Worm (Caenorhabditis elegans) whole organism, late embryonic: Measurements from ENCODE around the gene act-5.

Source experiments
- C08G9.2 ChIP-seq: sonication (generic microtip); optimal IDR thresholded peaks from 2 replicates; lab custom pipeline; 2016; ENCODE audit warnings: mild to moderate bottlenecking, missing genetic modification characterization, moderate library complexity, missing compliant biosample characterization
- K02D7.2 ChIP-seq: sonication (generic microtip); optimal IDR thresholded peaks from 2 replicates; lab custom pipeline; 2017; ENCODE audit warnings: mild to moderate bottlenecking, missing genetic modification characterization, missing compliant biosample characterization
- K09A11.1 ChIP-seq: sonication (generic microtip); optimal IDR thresholded peaks from 2 replicates; lab custom pipeline; 2017; ENCODE audit warnings: antibody characterized with exemption, mild to moderate bottlenecking, missing genetic modification characterization, missing compliant biosample characterization; ENCODE audit not compliant: insufficient read depth
- T23F11.4 ChIP-seq: fragments of 200-800 bp; sonication (Bioruptor generic); optimal IDR thresholded peaks from 2 replicates; lab custom pipeline; 2018; ENCODE audit warnings: mild to moderate bottlenecking, missing genetic modification characterization, missing compliant biosample characterization
- Y22D7AL.16 ChIP-seq: sonication (generic microtip); optimal IDR thresholded peaks from 2 replicates; lab custom pipeline; 2016; ENCODE audit warnings: missing genetic modification characterization, missing compliant biosample characterization
- ceh-18 ChIP-seq: sonication (generic microtip); optimal IDR thresholded peaks from 2 replicates; lab custom pipeline; 2016; ENCODE audit warnings: missing genetic modification characterization, missing compliant biosample characterization
- ceh-19 ChIP-seq: fragments of 200-800 bp; sonication (Bioruptor generic); optimal IDR thresholded peaks from 2 replicates; lab custom pipeline; 2018; ENCODE audit warnings: mild to moderate bottlenecking, missing genetic modification characterization, missing compliant biosample characterization
- ceh-22 ChIP-seq: sonication (generic microtip); optimal IDR thresholded peaks from 2 replicates; lab custom pipeline; 2017; ENCODE audit warnings: missing biosample characterization, missing genetic modification characterization
- ceh-34 ChIP-seq: sonication (generic microtip); optimal IDR thresholded peaks from 2 replicates; lab custom pipeline; 2016; ENCODE audit warnings: mild to moderate bottlenecking, missing genetic modification characterization, missing compliant biosample characterization
- ceh-45 ChIP-seq: fragments of 200-800 bp; sonication (Bioruptor generic); IDR thresholded peaks from 2 replicates; pipeline ENCODE4 v1.3.6; 2022; ENCODE audit warnings: missing genetic modification reagents, missing genetic modification characterization, missing compliant biosample characterization
- ceh-6 ChIP-seq: fragments of 200-800 bp; sonication (Bioruptor generic); optimal IDR thresholded peaks from 2 replicates; lab custom pipeline; 2018; ENCODE audit warnings: mild to moderate bottlenecking, missing genetic modification characterization, missing compliant biosample characterization
- ceh-9 ChIP-seq: sonication (generic microtip); optimal IDR thresholded peaks from 2 replicates; lab custom pipeline; 2016; ENCODE audit warnings: mild to moderate bottlenecking, missing genetic modification characterization, inconsistent platforms, missing compliant biosample characterization
- dve-1 ChIP-seq: sonication (generic microtip); optimal IDR thresholded peaks from 2 replicates; lab custom pipeline; 2017; ENCODE audit warnings: antibody characterized with exemption, mild to moderate bottlenecking, missing genetic modification characterization, missing compliant biosample characterization
- elt-4 ChIP-seq: sonication (generic microtip); optimal IDR thresholded peaks from 2 replicates; lab custom pipeline; 2016; ENCODE audit warnings: missing genetic modification characterization, missing compliant biosample characterization
- ets-4 ChIP-seq: sonication (generic microtip); optimal IDR thresholded peaks from 2 replicates; lab custom pipeline; 2016; ENCODE audit warnings: missing genetic modification characterization, missing compliant biosample characterization
- eyg-1 ChIP-seq: sonication (generic microtip); optimal IDR thresholded peaks from 2 replicates; lab custom pipeline; 2016; ENCODE audit warnings: missing genotype, missing genetic modification characterization, missing compliant biosample characterization
- fax-1 ChIP-seq: sonication (generic microtip); optimal IDR thresholded peaks from 2 replicates; lab custom pipeline; 2016; ENCODE audit warnings: missing genotype, missing genetic modification characterization, missing compliant biosample characterization
- hlh-13 ChIP-seq: fragments of 200-800 bp; sonication (Bioruptor generic); optimal IDR thresholded peaks from 2 replicates; lab custom pipeline; 2018; ENCODE audit warnings: mild to moderate bottlenecking, missing genetic modification characterization, missing compliant biosample characterization
- hlh-30 ChIP-seq: sonication (generic microtip); optimal IDR thresholded peaks from 2 replicates; lab custom pipeline; 2017; ENCODE audit warnings: antibody characterized with exemption, missing genetic modification characterization, missing compliant biosample characterization; ENCODE audit not compliant: insufficient read depth
- hlh-6 ChIP-seq: sonication (generic microtip); optimal IDR thresholded peaks from 2 replicates; lab custom pipeline; 2016; ENCODE audit warnings: missing genotype, missing genetic modification characterization, missing compliant biosample characterization
- hlh-8 ChIP-seq: sonication (generic microtip); optimal IDR thresholded peaks from 2 replicates; lab custom pipeline; 2016; ENCODE audit warnings: missing genotype, missing genetic modification characterization, missing compliant biosample characterization
- lim-6 ChIP-seq: sonication (generic microtip); optimal IDR thresholded peaks from 2 replicates; lab custom pipeline; 2016; ENCODE audit warnings: missing genetic modification characterization, missing compliant biosample characterization
- madf-2 ChIP-seq: sonication (generic microtip); optimal IDR thresholded peaks from 2 replicates; lab custom pipeline; 2017; ENCODE audit warnings: missing genetic modification characterization, missing compliant biosample characterization
- mec-3 ChIP-seq: sonication (generic microtip); optimal IDR thresholded peaks from 2 replicates; lab custom pipeline; 2016; ENCODE audit warnings: borderline replicate concordance, missing genetic modification characterization, missing compliant biosample characterization
- nfya-1 ChIP-seq: sonication (generic microtip); optimal IDR thresholded peaks from 2 replicates; lab custom pipeline; 2017; ENCODE audit warnings: missing genetic modification characterization, mild to moderate bottlenecking, missing compliant biosample characterization, antibody characterized with exemption, moderate library complexity
- nhr-11 ChIP-seq: fragments of 150-350 bp; optimal IDR thresholded peaks from 2 replicates; lab custom pipeline; 2014; ENCODE audit warnings: missing biosample characterization, missing genetic modification characterization
- npax-4 ChIP-seq: sonication (generic microtip); optimal IDR thresholded peaks from 2 replicates; lab custom pipeline; 2016; ENCODE audit warnings: missing genetic modification characterization, missing compliant biosample characterization
- odd-2 ChIP-seq: sonication (generic microtip); optimal IDR thresholded peaks from 2 replicates; lab custom pipeline; 2017; ENCODE audit warnings: antibody characterized with exemption, mild to moderate bottlenecking, missing genetic modification characterization, missing compliant biosample characterization
- pag-3 ChIP-seq: sonication (generic microtip); optimal IDR thresholded peaks from 2 replicates; lab custom pipeline; 2016; ENCODE audit warnings: missing compliant biosample characterization, missing genetic modification characterization, borderline replicate concordance
- pat-9 ChIP-seq: fragments of 200-800 bp; sonication (Bioruptor generic); optimal IDR thresholded peaks from 2 replicates; lab custom pipeline; 2018; ENCODE audit warnings: mild to moderate bottlenecking, missing genetic modification characterization, moderate library complexity, missing compliant biosample characterization
- pax-1 ChIP-seq: fragments of 150-350 bp; optimal IDR thresholded peaks from 2 replicates; lab custom pipeline; 2014; ENCODE audit warnings: missing biosample characterization, missing genetic modification characterization
- pha-4 ChIP-seq: fragments of 150-350 bp; optimal IDR thresholded peaks from 2 replicates; lab custom pipeline; 2018; ENCODE audit warnings: missing biosample characterization, missing genetic modification reagents, missing genetic modification characterization
- pqm-1 ChIP-seq: sonication (generic microtip); optimal IDR thresholded peaks from 2 replicates; lab custom pipeline; 2016; ENCODE audit warnings: missing genetic modification characterization, missing compliant biosample characterization
- pros-1 ChIP-seq: fragments of 150-350 bp; optimal IDR thresholded peaks from 2 replicates; lab custom pipeline; 2014; ENCODE audit warnings: missing biosample characterization, missing genetic modification reagents, missing genetic modification characterization
- ref-2 ChIP-seq: sonication (generic microtip); optimal IDR thresholded peaks from 2 replicates; lab custom pipeline; 2016; ENCODE audit warnings: missing genetic modification characterization, missing compliant biosample characterization
- rnt-1 ChIP-seq: sonication (generic microtip); optimal IDR thresholded peaks from 2 replicates; lab custom pipeline; 2016; ENCODE audit warnings: missing genetic modification characterization, missing compliant biosample characterization
- sdc-2 ChIP-seq: sonication (generic microtip); optimal IDR thresholded peaks from 2 replicates; lab custom pipeline; 2016; ENCODE audit warnings: missing genotype, missing genetic modification characterization, missing compliant biosample characterization
- sox-2 ChIP-seq: fragments of 200-800 bp; sonication (Bioruptor generic); IDR thresholded peaks from 2 replicates; pipeline ENCODE4 v1.3.6; 2022; ENCODE audit warnings: missing genetic modification reagents, missing genetic modification characterization, missing compliant biosample characterization
- syd-9 ChIP-seq: sonication (generic microtip); optimal IDR thresholded peaks from 2 replicates; lab custom pipeline; 2016; ENCODE audit warnings: mild to moderate bottlenecking, missing genetic modification characterization, moderate library complexity, missing compliant biosample characterization
- tbx-2 ChIP-seq: sonication (generic microtip); optimal IDR thresholded peaks from 2 replicates; lab custom pipeline; 2016; ENCODE audit warnings: missing genetic modification characterization, missing compliant biosample characterization
- tbx-7 ChIP-seq: sonication (generic microtip); optimal IDR thresholded peaks from 2 replicates; lab custom pipeline; 2016; ENCODE audit warnings: missing genotype, missing genetic modification characterization, missing compliant biosample characterization
- unc-3 ChIP-seq, 2 experiments: fragments of 200-800 bp in 1 of 2; sonication (Bioruptor generic) in 1 of 2; sonication (generic microtip) in 1 of 2; conservative IDR thresholded peaks in 1 of 2; optimal IDR thresholded peaks in 1 of 2; 2 replicates each; pipeline versions ENCODE4 v1.3.6 to Lab custom; 2016 to 2022; ENCODE audit warnings: missing compliant biosample characterization in 2 of 2, missing genetic modification characterization in 2 of 2, missing genetic modification reagents in 1 of 2
- unc-42 ChIP-seq: sonication (generic microtip); optimal IDR thresholded peaks from 2 replicates; lab custom pipeline; 2016; ENCODE audit warnings: missing genotype, missing genetic modification characterization, missing compliant biosample characterization
- unc-86 ChIP-seq: sonication (generic microtip); optimal IDR thresholded peaks from 2 replicates; lab custom pipeline; 2016; ENCODE audit warnings: missing genetic modification characterization, missing compliant biosample characterization
- ztf-16 ChIP-seq: sonication (generic microtip); optimal IDR thresholded peaks from 2 replicates; lab custom pipeline; 2017; ENCODE audit warnings: missing genetic modification characterization, missing compliant biosample characterization

The act-5 gene

ce11 chrIII:13645885-13646488 lies 40.1 kb upstream of the act-5 start:
- TF ChIP-seq elt-4 (tag; lab: Kevin White, UChicago) (peak; percentile 21), hlh-13 (GFP tag; lab: Kevin White, UChicago) (no peak), sdc-2 (tag; lab: Kevin White, UChicago) (no peak), sox-2 (no peak), eyg-1 (no peak), mec-3 (no peak), unc-86 (tag; lab: Kevin White, UChicago) (no peak)

- TF ChIP-seq ceh-9 (tag; lab: Kevin White, UChicago) (peak; percentile 26), elt-4 (tag; lab: Kevin White, UChicago) (no peak)
Measured at ce11 chrIII:13644279-13644678, 38.4 kb upstream of the act-5 start.

ce11 chrIII:13643534-13643933 lies 37.7 kb upstream of the act-5 start, which contains the start of the genes drr-2 and set-16:
Gene drr-2, minus strand, starts transcription at chrIII:13643570.
Gene set-16, plus strand, starts transcription at chrIII:13643916.
- TF ChIP-seq T23F11.4 (GFP tag; lab: Kevin White, UChicago) (peak; percentile 9), elt-4 (tag; lab: Kevin White, UChicago) (no peak), tbx-2 (tag; lab: Kevin White, UChicago) (peak; percentile 86), ceh-6 (GFP tag; lab: Kevin White, UChicago) (peak; percentile 52), syd-9 (tag; lab: Kevin White, UChicago) (peak; percentile 73), ceh-9 (tag; lab: Kevin White, UChicago) (no peak), hlh-6 (tag; lab: Kevin White, UChicago) (no peak), pax-1 (tag; lab: Kevin White, UChicago) (peak; percentile 91), sox-2 (peak; percentile 29), ceh-34 (tag; lab: Kevin White, UChicago) (peak; percentile 87), nfya-1 (peak; percentile 97), unc-86 (tag; lab: Kevin White, UChicago) (peak; percentile 66), unc-3 (GFP tag; conservative IDR thresholded peaks at IDR 0.05; lab: Robert Waterston, UW) (no peak), unc-3 (tag; optimal IDR thresholded peaks at IDR 0.05; lab: Kevin White, UChicago) (peak; percentile 41), madf-2 (peak; percentile 27), hlh-8 (no peak), ceh-45 (GFP tag; lab: Robert Waterston, UW) (no peak), C08G9.2 (tag; lab: Kevin White, UChicago) (peak; percentile 62), pros-1 (peak; percentile 82), lim-6 (tag; lab: Kevin White, UChicago) (no peak), ref-2 (tag; lab: Kevin White, UChicago) (peak; percentile 95), eyg-1 (no peak), unc-42 (tag; lab: Kevin White, UChicago) (peak; percentile 99), ceh-19 (peak; percentile 23), ztf-16 (peak; percentile 63), pat-9 (tag; lab: Kevin White, UChicago) (no peak), ceh-22 (tag; lab: Kevin White, UChicago) (no peak), rnt-1 (tag; lab: Kevin White, UChicago) (peak; percentile 84), tbx-7 (tag; lab: Kevin White, UChicago) (peak; percentile 29), dve-1 (tag; lab: Kevin White, UChicago) (peak; percentile 92), K09A11.1 (tag; lab: Kevin White, UChicago) (peak; percentile 48), npax-4 (no peak), hlh-30 (tag; lab: Kevin White, UChicago) (peak; percentile 37), fax-1 (tag; lab: Kevin White, UChicago) (no peak), hlh-13 (GFP tag; lab: Kevin White, UChicago) (no peak), K02D7.2 (no peak), pqm-1 (tag; lab: Kevin White, UChicago) (peak; percentile 66), ceh-18 (tag; lab: Kevin White, UChicago) (peak; percentile 91), nhr-11 (tag; lab: Kevin White, UChicago) (no peak), Y22D7AL.16 (tag; lab: Kevin White, UChicago) (no peak), pag-3 (tag; lab: Kevin White, UChicago) (no peak), pha-4 (tag; lab: Kevin White, UChicago) (no peak), sdc-2 (tag; lab: Kevin White, UChicago) (peak; percentile 44), ets-4 (tag; lab: Kevin White, UChicago) (peak; percentile 72), odd-2 (peak; percentile 10), mec-3 (no peak)
